Fruit fly (Drosophila melanogaster) whole organism: ENCODE results near the gene mmy.

Source experiments
- CG8478 ChIP-seq: fragments of >200 bp; optimal IDR thresholded peaks from 2 replicates; lab custom pipeline; 2018; ENCODE audit warnings: inconsistent platforms
- Dll ChIP-seq: fragments of >200 bp; optimal IDR thresholded peaks from 2 replicates; lab custom pipeline; 2017
- EcR ChIP-seq, 2 experiments: fragments of >200 bp; optimal IDR thresholded peaks; 2 replicates each; lab custom pipeline; 2017; ENCODE audit warnings: missing biosample characterization in 2 of 2, missing genetic modification characterization in 2 of 2, missing genetic modification reagents in 2 of 2
- pan ChIP-seq: fragments of >200 bp; optimal IDR thresholded peaks from 2 replicates; lab custom pipeline; 2017
- psq ChIP-seq: fragments of >200 bp; optimal IDR thresholded peaks from 2 replicates; lab custom pipeline; 2017
- usp ChIP-seq: fragments of >200 bp; optimal IDR thresholded peaks from 2 replicates; lab custom pipeline; 2017; ENCODE audit warnings: missing biosample characterization, missing genetic modification characterization, mixed read lengths

Gene mmy

DNA sequence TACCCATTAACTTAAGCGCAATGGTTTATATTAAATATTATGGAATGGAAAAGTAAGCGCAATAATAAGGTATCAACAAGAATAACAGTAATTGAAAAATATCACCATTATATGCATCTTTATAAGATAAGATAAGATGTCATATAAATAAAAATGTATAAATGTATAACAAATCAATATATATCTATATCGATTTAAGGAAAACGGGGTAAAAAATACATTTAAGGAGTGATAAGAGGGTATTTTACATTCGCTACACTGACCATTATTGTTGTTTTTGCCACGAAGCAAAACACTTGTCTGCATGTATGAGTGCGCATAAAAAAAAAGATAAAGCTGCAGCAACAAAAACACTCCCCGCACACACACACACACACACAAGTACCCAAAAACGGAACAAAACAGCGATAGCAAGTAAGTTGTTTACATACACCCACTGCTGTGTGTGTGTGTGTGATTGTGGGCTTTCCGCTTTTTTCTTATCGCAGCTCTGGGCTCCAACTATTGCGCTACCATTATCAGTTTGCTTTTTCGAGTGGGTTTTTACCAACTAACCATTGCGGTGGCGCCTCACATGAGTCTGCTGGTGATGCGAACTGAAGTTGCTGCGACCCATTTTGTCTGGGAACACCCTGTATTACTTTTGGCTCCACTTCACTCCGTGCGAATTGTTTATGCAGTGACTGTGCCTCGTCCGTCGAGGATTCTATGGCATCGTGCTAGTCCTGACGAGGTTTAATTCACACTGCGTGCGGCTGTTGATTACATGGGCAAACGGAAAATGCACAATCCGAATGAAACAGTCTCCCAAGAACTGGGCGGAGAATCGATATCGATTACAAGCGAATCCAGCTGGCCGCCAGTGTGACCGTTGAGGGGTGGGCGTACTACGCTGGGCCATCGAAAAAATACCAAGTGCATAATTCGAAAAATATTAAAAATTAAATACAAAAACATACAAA is at the start of gene mmy:
Gene mmy, minus strand, starts transcription at position 829 of the 962 bp plus-strand sequence.
- peak; percentile 79 for TF ChIP-seq pan (lab: Kevin White, UChicago)
- TF ChIP-seq Dll = no peak

DNA sequence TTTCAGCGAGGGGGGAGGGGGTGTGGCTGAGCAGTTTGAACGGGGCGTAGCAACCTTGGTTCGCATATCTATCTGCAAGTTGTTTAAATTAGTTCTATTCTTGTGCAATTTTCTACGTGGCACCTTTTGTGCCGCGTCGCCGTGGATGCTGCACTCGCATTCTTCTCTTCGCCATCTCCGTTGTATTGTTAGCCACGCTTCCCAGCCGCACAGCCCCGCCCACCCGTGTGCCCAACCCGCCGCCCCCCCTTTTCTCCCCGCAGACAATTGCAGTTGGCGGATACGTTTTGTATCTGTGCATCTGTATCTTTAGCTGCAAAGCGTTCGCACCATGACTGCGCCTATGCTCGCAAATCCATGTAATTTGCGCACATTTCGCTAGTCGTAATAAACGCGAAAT is 40.2 kb upstream of the mmy start:
- TF ChIP-seq usp = no peak
- TF ChIP-seq EcR (GFP tag; optimal IDR thresholded peaks at IDR 0.05; lab: Kevin White, UChicago) = no peak
- TF ChIP-seq Dll = no peak
- no peak for TF ChIP-seq pan (lab: Kevin White, UChicago)

DNA sequence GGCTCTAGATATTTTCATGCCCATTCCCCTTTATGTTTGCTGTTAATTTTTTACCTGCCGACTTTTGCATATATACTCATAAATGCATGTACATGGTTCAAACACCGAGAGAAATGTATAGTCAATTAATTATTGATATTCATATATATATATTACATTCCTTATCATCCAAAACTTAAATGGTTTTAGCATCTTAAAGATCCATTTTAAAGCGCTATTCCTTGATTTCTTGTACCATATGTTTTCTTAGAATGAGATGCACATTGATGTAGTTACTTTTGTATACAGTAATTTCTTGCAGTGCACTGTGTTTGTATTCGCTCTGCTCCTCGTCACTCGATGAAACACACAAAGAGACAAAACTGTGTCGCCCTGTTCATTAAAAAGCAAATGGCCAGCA is 35.0 kb upstream of the mmy start:
- TF ChIP-seq CG8478 = no peak
- TF ChIP-seq usp = no peak
- TF ChIP-seq psq = no peak
- TF ChIP-seq Dll = no peak
- TF ChIP-seq EcR (GFP tag; optimal IDR thresholded peaks at IDR 0.05; lab: Kevin White, UChicago) = no peak
- no peak for TF ChIP-seq pan (lab: Kevin White, UChicago)

DNA sequence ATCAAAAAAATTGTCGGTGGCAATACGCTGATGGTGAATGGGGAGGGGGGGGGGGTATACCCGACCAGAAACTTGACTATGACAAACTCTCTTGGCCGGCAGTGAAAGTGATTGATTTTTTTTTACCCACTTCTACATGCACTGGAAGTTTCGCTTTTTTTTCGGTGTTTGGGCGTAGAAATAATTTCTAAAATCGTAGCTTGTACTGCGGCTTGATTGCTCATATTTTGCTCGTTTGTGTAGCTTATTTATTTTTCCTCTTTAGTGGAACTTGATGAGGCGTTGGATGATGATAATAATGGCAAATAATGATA is 30.0 kb upstream of the mmy start:
- TF ChIP-seq pan (lab: Kevin White, UChicago) = no peak
- TF ChIP-seq Dll = no peak
- no peak for TF ChIP-seq psq
- no peak for TF ChIP-seq EcR (GFP tag; optimal IDR thresholded peaks at IDR 0.05; lab: Kevin White, UChicago)
- no peak for TF ChIP-seq usp
- no peak for TF ChIP-seq CG8478

DNA sequence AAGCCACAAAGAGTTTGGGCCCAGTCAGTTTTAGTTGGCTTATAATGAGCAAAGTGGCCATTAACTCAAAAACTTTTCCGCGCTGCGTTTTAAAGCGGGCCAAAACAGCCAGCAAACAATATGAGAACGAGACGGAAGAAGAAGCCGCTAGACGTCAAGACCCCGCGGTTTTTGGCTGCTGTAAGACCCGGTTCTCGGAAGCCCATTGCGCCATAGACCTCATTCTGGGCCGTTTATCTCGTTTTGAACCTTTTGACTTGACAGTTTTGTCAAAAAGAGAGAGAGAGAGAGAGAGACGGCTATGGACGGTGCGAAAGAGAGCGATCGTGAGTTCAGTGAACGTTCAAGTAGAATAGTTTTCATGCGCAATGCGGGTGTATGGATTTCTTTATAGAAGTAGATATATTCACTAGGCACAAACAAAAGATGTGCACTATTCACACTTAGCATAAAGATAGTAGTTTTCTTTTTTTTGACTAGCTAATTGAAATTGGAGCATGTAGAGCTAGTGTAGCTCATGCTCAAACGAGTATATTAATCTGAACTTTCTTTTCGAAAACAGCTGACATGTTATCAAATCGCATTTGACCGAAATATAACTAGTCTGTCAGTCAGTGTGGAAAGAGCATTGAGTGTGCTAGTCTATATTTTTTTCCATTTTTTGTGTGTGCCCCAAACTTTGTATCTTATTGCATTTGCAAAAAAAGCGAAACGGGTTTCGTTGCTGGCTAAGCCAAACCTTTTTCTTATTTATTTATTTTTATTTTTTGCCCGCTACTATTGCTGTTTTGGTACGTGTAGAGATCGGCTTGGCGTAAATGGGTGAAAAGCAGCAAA is 29.4 kb upstream of the mmy start:
- TF ChIP-seq usp = no peak
- no peak for TF ChIP-seq psq
- no peak for TF ChIP-seq CG8478
- TF ChIP-seq Dll = no peak
- TF ChIP-seq pan (lab: Kevin White, UChicago) = no peak
- TF ChIP-seq EcR (GFP tag; optimal IDR thresholded peaks at IDR 0.05; lab: Kevin White, UChicago) = no peak

DNA sequence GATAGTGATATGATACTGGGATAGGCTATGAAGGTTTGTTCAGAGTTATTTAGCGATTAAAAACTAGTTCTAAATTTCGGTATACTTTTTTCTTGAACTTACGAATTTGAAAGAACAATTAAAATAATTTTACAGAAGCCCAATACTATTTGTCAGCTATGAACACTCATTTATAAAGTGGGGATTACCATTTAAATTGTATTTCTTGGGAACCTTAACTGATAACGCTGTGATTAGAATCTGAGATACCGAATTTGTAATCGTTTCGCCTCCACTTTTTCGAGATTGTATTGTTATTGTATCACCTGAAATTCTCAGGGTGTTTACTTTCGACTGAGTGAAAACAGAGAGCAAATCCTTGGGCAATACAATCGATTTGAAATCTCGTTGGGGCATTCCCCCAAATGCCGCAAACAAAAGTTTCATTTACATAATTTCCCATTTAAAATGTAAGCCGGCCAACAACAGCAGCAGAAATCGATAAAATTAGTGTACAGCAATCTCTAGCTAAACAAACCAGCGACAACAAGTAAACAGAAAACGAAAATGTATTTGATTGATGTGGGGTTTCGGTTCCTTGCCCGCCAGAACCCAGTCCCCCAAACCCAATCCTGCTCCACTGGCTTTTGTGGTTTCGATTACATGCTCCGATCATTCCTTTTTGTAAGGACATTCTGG is 27.1 kb upstream of the mmy start:
- no peak for TF ChIP-seq psq
- no peak for TF ChIP-seq pan (lab: Kevin White, UChicago)
- TF ChIP-seq usp = no peak

DNA sequence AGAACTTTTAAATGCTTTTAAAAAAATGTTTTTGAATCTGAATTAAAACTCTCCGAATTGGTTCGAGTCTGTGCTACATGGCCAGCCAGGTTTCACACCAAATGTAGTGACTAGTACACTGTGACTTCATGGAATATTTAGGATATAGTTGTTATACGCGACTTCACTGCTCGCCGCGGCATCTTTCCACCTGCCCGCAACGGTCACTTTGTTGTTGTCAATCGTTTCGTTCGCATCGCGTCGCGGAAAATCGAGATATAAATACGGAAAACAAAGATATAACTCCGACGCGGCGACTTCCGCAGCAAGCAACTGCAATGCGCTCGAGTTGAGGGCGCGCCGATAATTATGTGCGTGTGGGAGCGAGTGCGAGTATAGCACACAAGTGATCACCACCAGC is 24.7 kb upstream of the mmy start, which contains the start of gene CG31637:
Gene CG31637, plus strand, starts transcription at position 200 of the 400 bp plus-strand sequence.
- TF ChIP-seq CG8478 (no peak), pan (lab: Kevin White, UChicago) (no peak), Dll (no peak), usp (no peak), EcR (GFP tag; optimal IDR thresholded peaks at IDR 0.05; lab: Kevin White, UChicago) (no peak), psq (no peak)

DNA sequence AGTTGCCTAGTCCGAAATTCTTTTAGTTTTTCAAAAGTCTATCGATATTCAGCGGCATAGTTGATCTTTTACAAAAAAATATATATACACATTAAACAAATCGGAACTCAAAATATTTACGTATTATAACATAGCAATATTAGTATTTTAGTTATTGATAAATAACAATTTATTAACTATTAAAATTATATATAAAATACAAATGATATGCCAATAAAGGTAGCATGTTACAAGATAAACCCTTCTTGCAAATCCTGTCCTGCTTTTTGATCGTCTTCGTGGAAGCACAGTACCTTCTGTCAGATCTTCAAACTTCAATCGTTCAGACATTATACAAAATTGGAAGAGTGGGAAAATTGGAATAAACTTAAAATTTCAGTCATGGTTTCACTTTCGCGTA is 23.0 kb upstream of the mmy start, which contains the start of gene CG9550:
Gene CG9550, plus strand, starts transcription at position 301 of the 400 bp plus-strand sequence.
- TF ChIP-seq pan (lab: Kevin White, UChicago) (no peak), usp (no peak), Dll (no peak), CG8478 (no peak), psq (no peak), EcR (GFP tag; optimal IDR thresholded peaks at IDR 0.05; lab: Kevin White, UChicago) (no peak)

DNA sequence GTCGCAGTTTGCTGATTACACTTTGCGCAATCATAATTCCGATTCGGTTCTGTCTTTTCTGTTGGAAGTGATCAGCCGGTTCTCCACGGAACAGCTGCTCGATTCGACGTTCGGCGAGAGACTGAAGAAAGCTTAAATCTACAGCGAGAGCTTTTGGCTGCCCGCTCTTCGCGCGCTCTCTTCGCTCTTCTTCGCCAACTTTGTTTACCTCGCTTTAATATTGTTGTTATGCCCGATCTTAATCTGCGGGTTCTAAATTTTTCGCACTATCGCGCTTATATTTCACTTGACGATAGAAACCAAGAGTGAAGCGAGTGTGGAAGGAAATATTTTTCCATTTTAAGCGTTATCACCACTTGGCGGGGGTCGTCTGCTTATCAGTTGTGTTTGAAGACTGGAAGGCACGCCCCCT is 20.7 kb upstream of the mmy start, which contains the start of gene CG9547:
Gene CG9547, minus strand, starts transcription at position 128 of the 412 bp plus-strand sequence.
- TF ChIP-seq pan (lab: Kevin White, UChicago) (no peak), psq (no peak), CG8478 (no peak), EcR (GFP tag; optimal IDR thresholded peaks at IDR 0.05; lab: Kevin White, UChicago) (no peak), usp (no peak), Dll (no peak)

DNA sequence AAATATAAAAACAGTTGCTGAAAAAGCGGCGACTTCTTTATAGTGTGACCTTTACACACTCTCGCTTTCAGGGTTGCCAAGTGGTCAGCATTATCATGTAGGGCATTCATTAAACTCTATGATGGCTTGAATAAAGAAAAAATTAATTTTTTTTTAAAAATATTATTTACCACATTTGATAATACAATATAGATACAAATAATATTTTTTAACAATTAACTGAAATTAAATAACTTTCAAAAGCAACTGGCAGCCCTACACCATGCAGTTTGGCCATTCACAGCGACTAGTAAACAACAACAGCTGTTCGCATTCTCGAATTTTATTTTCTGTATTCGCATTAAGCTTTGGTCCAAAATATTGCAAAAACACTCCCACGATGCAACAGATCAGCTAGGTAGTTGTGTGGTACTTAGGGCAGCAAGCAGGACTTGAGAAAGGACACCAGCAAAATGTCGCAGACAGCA is 17.1 kb upstream of the mmy start, which contains the start of the genes Phf5a and CG31638:
Gene Phf5a, minus strand, starts transcription at position 61 of the 467 bp plus-strand sequence.
Gene CG31638, plus strand, starts transcription at position 279 of the 467 bp plus-strand sequence.
- TF ChIP-seq Dll = no peak
- TF ChIP-seq EcR (GFP tag; optimal IDR thresholded peaks at IDR 0.05; lab: Kevin White, UChicago) = no peak
- TF ChIP-seq pan (lab: Kevin White, UChicago) = no peak
- no peak for TF ChIP-seq usp

DNA sequence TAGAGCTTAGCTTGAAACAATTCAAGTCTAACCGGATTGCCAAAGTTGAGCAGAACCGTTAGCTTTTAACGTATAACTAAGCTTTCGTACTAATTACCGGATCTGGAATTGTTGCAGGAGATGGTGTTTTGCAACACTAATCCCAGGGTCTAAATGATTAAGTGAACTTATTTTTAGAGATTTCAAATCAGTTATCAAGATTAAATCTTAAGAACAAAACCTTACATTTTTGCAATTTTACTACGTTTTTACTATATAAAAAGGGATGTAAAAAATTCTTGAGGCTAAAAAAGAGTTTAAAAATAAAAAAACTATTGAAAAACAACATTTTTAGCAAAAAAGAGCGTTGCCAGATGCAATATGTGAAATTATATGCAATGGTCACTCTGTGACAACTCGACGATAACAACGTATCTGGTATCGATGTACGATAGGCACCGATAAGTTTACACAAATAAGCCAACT is 15.0 kb upstream of the mmy start, which contains the start of the genes KFase and epsilonCOP:
Gene KFase, minus strand, starts transcription at position 81 of the 465 bp plus-strand sequence.
Gene epsilonCOP, plus strand, starts transcription at position 415 of the 465 bp plus-strand sequence.
- TF ChIP-seq Dll (no peak), usp (no peak), EcR (GFP tag; optimal IDR thresholded peaks at IDR 0.05; lab: Kevin White, UChicago) (no peak), pan (lab: Kevin White, UChicago) (no peak), psq (no peak), CG8478 (no peak)

DNA sequence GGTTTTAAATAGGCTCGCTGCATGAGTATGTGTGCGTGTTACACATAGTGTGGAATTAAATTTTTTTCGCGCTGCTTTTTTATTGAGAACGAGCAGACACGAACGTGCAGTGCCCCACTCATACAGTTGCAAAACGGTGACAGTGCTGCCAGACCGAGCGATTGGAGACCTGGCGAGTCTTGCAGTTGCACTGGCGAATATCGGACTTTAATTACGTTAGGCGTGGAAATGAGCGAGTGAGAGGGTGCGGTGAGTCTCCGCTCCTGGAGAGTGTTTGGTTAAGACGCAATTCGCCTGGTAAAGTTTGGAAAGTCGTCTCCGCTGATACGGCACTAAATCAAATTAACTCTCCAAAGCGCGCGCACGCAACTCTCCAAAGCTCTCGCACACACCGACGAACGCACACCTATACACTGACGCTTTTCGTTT is 7.6 kb upstream of the mmy start:
- TF ChIP-seq EcR (GFP tag; optimal IDR thresholded peaks at IDR 0.05; lab: Kevin White, UChicago) (no peak), Dll (no peak), CG8478 (no peak), pan (lab: Kevin White, UChicago) (no peak), psq (no peak), usp (no peak)
